Worm (Caenorhabditis elegans) whole organism, young adult: ENCODE measurements around the gene srb-11.

ENCODE experiments used
- B0019.2 ChIP-seq: fragments of 200-800 bp; sonication (Bioruptor generic); conservative IDR thresholded peaks from 2 replicates; pipeline ENCODE4 v1.3.6; 2022; ENCODE audit warnings: missing genetic modification reagents, missing genetic modification characterization, missing compliant biosample characterization
- B0035.1 ChIP-seq: sonication (generic microtip); optimal IDR thresholded peaks from 2 replicates; lab custom pipeline; 2016; ENCODE audit warnings: missing genetic modification characterization, mild to moderate bottlenecking, missing compliant biosample characterization, missing genotype, missing genetic modification reagents
- B0336.3 ChIP-seq: fragments of 200-800 bp; sonication (Bioruptor generic); IDR thresholded peaks from 2 replicates; pipeline ENCODE4 v1.3.6; 2022; ENCODE audit warnings: missing genetic modification characterization, missing compliant biosample characterization
- D2030.7 ChIP-seq: fragments of 200-800 bp; sonication (Bioruptor generic); IDR thresholded peaks from 2 replicates; pipeline ENCODE4 v1.3.6; 2022; ENCODE audit warnings: missing genetic modification reagents, missing genetic modification characterization, missing compliant biosample characterization
- F37B4.10 ChIP-seq: fragments of 200-800 bp; sonication (Bioruptor generic); IDR thresholded peaks from 2 replicates; pipeline ENCODE4 v1.3.6; 2022; ENCODE audit warnings: missing genetic modification characterization, missing compliant biosample characterization
- F57A8.1 ChIP-seq: fragments of 200-800 bp; sonication (Bioruptor generic); optimal IDR thresholded peaks from 2 replicates; lab custom pipeline; 2018; ENCODE audit warnings: mild to moderate bottlenecking, missing genetic modification characterization, moderate library complexity, missing compliant biosample characterization
- K11D2.4 ChIP-seq: fragments of 200-800 bp; sonication (Bioruptor generic); IDR thresholded peaks from 2 replicates; pipeline ENCODE4 v1.3.6; 2022; ENCODE audit warnings: missing genetic modification reagents, missing genetic modification characterization, missing compliant biosample characterization
- T07F8.4 ChIP-seq: sonication (generic microtip); optimal IDR thresholded peaks from 2 replicates; lab custom pipeline; 2016; ENCODE audit warnings: mild to moderate bottlenecking, missing genetic modification characterization, moderate library complexity, missing compliant biosample characterization
- T26A5.8 ChIP-seq: sonication (generic microtip); optimal IDR thresholded peaks from 2 replicates; lab custom pipeline; 2016; ENCODE audit warnings: missing genetic modification characterization, missing compliant biosample characterization
- Y53F4B.3 ChIP-seq: fragments of 200-800 bp; sonication (Bioruptor generic); IDR thresholded peaks from 2 replicates; pipeline ENCODE4 v1.3.6; 2022; ENCODE audit warnings: missing genetic modification reagents, missing genetic modification characterization, missing compliant biosample characterization
- Y53G8AR.9 ChIP-seq: fragments of 200-800 bp; sonication (Bioruptor generic); conservative IDR thresholded peaks from 2 replicates; pipeline ENCODE4 v1.3.6; 2022; ENCODE audit warnings: missing genetic modification reagents, missing genetic modification characterization, missing compliant biosample characterization
- Y67H2A.10 ChIP-seq: fragments of 200-800 bp; sonication (Bioruptor generic); conservative IDR thresholded peaks from 2 replicates; pipeline ENCODE4 v1.3.6; 2022; ENCODE audit warnings: missing genetic modification reagents, missing genetic modification characterization, missing compliant biosample characterization
- ZK185.1 ChIP-seq: sonication (generic microtip); optimal IDR thresholded peaks from 2 replicates; lab custom pipeline; 2016; ENCODE audit warnings: mild to moderate bottlenecking, missing genetic modification characterization, missing compliant biosample characterization; ENCODE audit not compliant: poor library complexity, severe bottlenecking
- akir-1 ChIP-seq: fragments of 200-800 bp; sonication (Bioruptor generic); optimal IDR thresholded peaks from 2 replicates; lab custom pipeline; 2018; ENCODE audit warnings: mild to moderate bottlenecking, missing genetic modification characterization, moderate library complexity, missing compliant biosample characterization
- atf-7 ChIP-seq: sonication (generic microtip); optimal IDR thresholded peaks from 2 replicates; lab custom pipeline; 2017; ENCODE audit warnings: mild to moderate bottlenecking, missing genetic modification characterization, missing compliant biosample characterization
- attf-3 ChIP-seq: fragments of 200-800 bp; sonication (Bioruptor generic); conservative IDR thresholded peaks from 2 replicates; pipeline ENCODE4 v1.3.6; 2022; ENCODE audit warnings: missing genetic modification reagents, missing genetic modification characterization, missing compliant biosample characterization
- cebp-1 ChIP-seq, 2 experiments: fragments of 200-800 bp in 1 of 2; sonication (Bioruptor generic) in 1 of 2; sonication (generic microtip) in 1 of 2; IDR thresholded peaks in 1 of 2; optimal IDR thresholded peaks in 1 of 2; 2 replicates each; pipeline versions ENCODE4 v1.3.6 to Lab custom; 2017 to 2022; ENCODE audit warnings: missing compliant biosample characterization in 2 of 2, missing genetic modification characterization in 2 of 2, mild to moderate bottlenecking in 1 of 2, missing genetic modification reagents in 1 of 2, moderate library complexity in 1 of 2
- ceh-40 ChIP-seq: fragments of 200-800 bp; sonication (Bioruptor generic); IDR thresholded peaks from 2 replicates; pipeline ENCODE4 v1.3.6; 2022; ENCODE audit warnings: missing genetic modification characterization, missing compliant biosample characterization
- ceh-58 ChIP-seq: fragments of 200-800 bp; sonication (Bioruptor generic); IDR thresholded peaks from 2 replicates; pipeline ENCODE4 v1.3.6; 2022; ENCODE audit warnings: missing genetic modification characterization, missing compliant biosample characterization
- ceh-79 ChIP-seq: sonication (generic microtip); optimal IDR thresholded peaks from 2 replicates; lab custom pipeline; 2017; ENCODE audit warnings: mild to moderate bottlenecking, missing genetic modification characterization, missing compliant biosample characterization
- ceh-91 ChIP-seq: fragments of 200-800 bp; sonication (Bioruptor generic); IDR thresholded peaks from 2 replicates; pipeline ENCODE4 v1.3.6; 2022; ENCODE audit warnings: missing genetic modification reagents, missing genetic modification characterization, missing compliant biosample characterization
- egl-18 ChIP-seq: fragments of 200-800 bp; sonication (Bioruptor generic); IDR thresholded peaks from 2 replicates; pipeline ENCODE4 v1.3.6; 2022; ENCODE audit warnings: missing genetic modification reagents, missing genetic modification characterization, missing compliant biosample characterization
- ets-4 ChIP-seq: fragments of 200-800 bp; sonication (Bioruptor generic); optimal IDR thresholded peaks from 2 replicates; lab custom pipeline; 2018; ENCODE audit warnings: mild to moderate bottlenecking, missing genetic modification characterization, missing compliant biosample characterization
- hmg-1.2 ChIP-seq: fragments of 200-800 bp; sonication (Bioruptor generic); IDR thresholded peaks from 2 replicates; pipeline ENCODE4 v1.3.6; 2022; ENCODE audit warnings: missing genetic modification reagents, missing genetic modification characterization, missing compliant biosample characterization
- hrde-1 ChIP-seq: sonication (generic microtip); optimal IDR thresholded peaks from 2 replicates; lab custom pipeline; 2016; ENCODE audit warnings: missing genetic modification characterization, mild to moderate bottlenecking, missing compliant biosample characterization, moderate library complexity, missing genotype, missing genetic modification reagents, borderline replicate concordance
- lag-1 ChIP-seq: fragments of 200-800 bp; sonication (Bioruptor generic); IDR thresholded peaks from 2 replicates; pipeline ENCODE4 v1.3.6; 2022; ENCODE audit warnings: missing genetic modification reagents, missing genetic modification characterization, missing compliant biosample characterization
- let-607 ChIP-seq, 2 experiments: fragments of 200-800 bp in 1 of 2; sonication (Bioruptor generic) in 1 of 2; sonication (generic microtip) in 1 of 2; optimal IDR thresholded peaks; 2 replicates each; lab custom pipeline; 2016 to 2018; ENCODE audit warnings: mild to moderate bottlenecking in 2 of 2, missing compliant biosample characterization in 2 of 2, missing genetic modification characterization in 2 of 2, moderate library complexity in 2 of 2, missing genotype in 1 of 2
- lir-1 ChIP-seq: fragments of 200-800 bp; sonication (Bioruptor generic); conservative IDR thresholded peaks from 2 replicates; pipeline ENCODE4 v1.3.6; 2022; ENCODE audit warnings: missing genetic modification reagents, missing genetic modification characterization, missing compliant biosample characterization
- lsl-1 ChIP-seq: fragments of 200-800 bp; sonication (Bioruptor generic); optimal IDR thresholded peaks from 2 replicates; lab custom pipeline; 2018; ENCODE audit warnings: mild to moderate bottlenecking, missing genetic modification characterization, moderate library complexity, missing compliant biosample characterization
- lsy-27 ChIP-seq: sonication (generic microtip); optimal IDR thresholded peaks from 2 replicates; lab custom pipeline; 2017; ENCODE audit warnings: missing genetic modification characterization, mild to moderate bottlenecking, missing compliant biosample characterization, antibody characterized with exemption, missing genotype, borderline replicate concordance; ENCODE audit not compliant: insufficient read depth
- madf-3 ChIP-seq: fragments of 200-800 bp; sonication (Bioruptor generic); IDR thresholded peaks from 2 replicates; pipeline ENCODE4 v1.3.6; 2022; ENCODE audit warnings: missing genetic modification reagents, missing genetic modification characterization, missing compliant biosample characterization
- madf-6 ChIP-seq: fragments of 200-800 bp; sonication (Bioruptor generic); IDR thresholded peaks from 2 replicates; pipeline ENCODE4 v1.3.6; 2022; ENCODE audit warnings: missing genetic modification reagents, missing genetic modification characterization, missing compliant biosample characterization
- madf-8 ChIP-seq: fragments of 200-800 bp; sonication (Bioruptor generic); conservative IDR thresholded peaks from 2 replicates; pipeline ENCODE4 v1.3.6; 2022; ENCODE audit warnings: missing genetic modification reagents, missing genetic modification characterization, missing compliant biosample characterization
- mcd-1 ChIP-seq: fragments of 200-800 bp; sonication (Bioruptor generic); IDR thresholded peaks from 2 replicates; pipeline ENCODE4 v1.3.6; 2022; ENCODE audit warnings: missing genetic modification reagents, missing genetic modification characterization, missing compliant biosample characterization
- mel-28 ChIP-seq: sonication (generic microtip); optimal IDR thresholded peaks from 2 replicates; lab custom pipeline; 2016; ENCODE audit warnings: borderline replicate concordance, mild to moderate bottlenecking, missing genetic modification characterization, missing compliant biosample characterization
- mxl-1 ChIP-seq: sonication (generic microtip); optimal IDR thresholded peaks from 2 replicates; lab custom pipeline; 2016; ENCODE audit warnings: missing genetic modification characterization, missing compliant biosample characterization
- nhr-80 ChIP-seq: sonication (generic microtip); optimal IDR thresholded peaks from 2 replicates; lab custom pipeline; 2016; ENCODE audit warnings: missing genetic modification characterization, missing compliant biosample characterization
- nhr-90 ChIP-seq: sonication (generic microtip); optimal IDR thresholded peaks from 2 replicates; lab custom pipeline; 2016; ENCODE audit warnings: missing genotype, mild to moderate bottlenecking, missing genetic modification characterization, missing compliant biosample characterization
- pha-4 ChIP-seq: fragments of 150-350 bp; sonication (generic microtip); optimal IDR thresholded peaks from 2 replicates; lab custom pipeline; 2014; ENCODE audit warnings: missing biosample characterization, missing genetic modification reagents, missing genetic modification characterization
- rec-8 ChIP-seq, 2 experiments: sonication (generic microtip); optimal IDR thresholded peaks; 2 replicates each; lab custom pipeline; 2016; ENCODE audit warnings: mild to moderate bottlenecking in 2 of 2, missing genetic modification characterization in 2 of 2, missing genetic modification reagents in 2 of 2, missing genotype in 2 of 2, missing biosample characterization in 1 of 2, missing compliant biosample characterization in 1 of 2, moderate library complexity in 1 of 2
- repo-1 ChIP-seq: sonication (generic microtip); optimal IDR thresholded peaks from 2 replicates; lab custom pipeline; 2017; ENCODE audit warnings: mild to moderate bottlenecking, missing genetic modification characterization, missing compliant biosample characterization
- rpc-1 ChIP-seq, 2 experiments: fragments of 150-350 bp in 1 of 2; sonication (generic microtip) in 1 of 2; optimal IDR thresholded peaks; 2 replicates each; lab custom pipeline; 2014 to 2018; ENCODE audit warnings: missing biosample characterization in 1 of 2, missing genetic modification characterization in 1 of 2, missing genetic modification reagents in 1 of 2, missing genotype in 1 of 2
- sea-2 ChIP-seq: fragments of 200-800 bp; sonication (Bioruptor generic); IDR thresholded peaks from 2 replicates; pipeline ENCODE4 v1.3.6; 2022; ENCODE audit warnings: missing genetic modification characterization, missing compliant biosample characterization
- snpc-3.4 ChIP-seq: sonication (generic microtip); optimal IDR thresholded peaks from 2 replicates; lab custom pipeline; 2017; ENCODE audit warnings: missing genetic modification characterization, mild to moderate bottlenecking, missing compliant biosample characterization, antibody characterized with exemption, moderate library complexity, missing genotype, missing genetic modification reagents
- unc-62 ChIP-seq: fragments of 150-350 bp; optimal IDR thresholded peaks from 2 replicates; lab custom pipeline; 2014; ENCODE audit warnings: missing biosample characterization, missing genetic modification reagents, missing genetic modification characterization
- xnd-1 ChIP-seq: sonication (generic microtip); optimal IDR thresholded peaks from 2 replicates; lab custom pipeline; 2016; ENCODE audit warnings: missing genotype, missing genetic modification reagents, missing genetic modification characterization, missing compliant biosample characterization
- ztf-28 ChIP-seq: fragments of 200-800 bp; sonication (Bioruptor generic); IDR thresholded peaks from 2 replicates; pipeline ENCODE4 v1.3.6; 2022; ENCODE audit warnings: missing genetic modification reagents, missing genetic modification characterization, missing compliant biosample characterization

The srb-11 gene

DNA sequence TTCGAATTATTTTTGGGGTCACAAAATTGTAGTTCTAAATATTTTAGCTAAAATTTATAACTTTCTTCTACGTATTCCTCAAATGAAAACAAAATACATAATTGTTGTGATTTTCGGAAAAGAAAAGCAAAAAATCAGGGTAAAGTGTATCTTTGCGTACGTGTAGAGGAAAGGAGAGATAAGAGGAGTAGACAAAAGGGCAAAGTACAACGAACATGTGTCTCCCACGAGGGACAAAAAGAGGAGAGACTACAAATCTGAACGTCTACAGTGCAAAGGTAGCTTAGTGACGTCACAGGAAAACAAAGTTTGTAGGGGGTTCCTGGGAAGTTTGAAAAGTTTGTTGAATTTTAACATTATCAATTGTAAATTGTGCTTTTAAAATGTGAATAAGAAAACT, 45.2 kb downstream of the srb-11 start (continued):
- TF ChIP-seq D2030.7 (GFP tag; lab: Robert Waterston, UW) (no peak), mxl-1 (tag; lab: Kevin White, UChicago) (peak; percentile 7), ZK185.1 (tag; lab: Kevin White, UChicago) (no peak), rec-8 (tag; optimal IDR thresholded peaks at IDR 0.05; lab: Kevin White, UChicago) (no peak), B0035.1 (tag; lab: Kevin White, UChicago) (no peak), attf-3 (no peak), hmg-1.2 (GFP tag; lab: Robert Waterston, UW) (0 out of 2 replicates have a peak, but pooled peaks have one; percentile 17), pha-4 (tag; lab: Kevin White, UChicago) (no peak), B0019.2 (GFP tag; lab: Robert Waterston, UW) (no peak), ceh-91 (no peak), madf-6 (no peak), lir-1 (GFP tag; lab: Robert Waterston, UW) (no peak), egl-18 (GFP tag; lab: Robert Waterston, UW) (no peak), ztf-28 (GFP tag; lab: Robert Waterston, UW) (no peak), Y53G8AR.9 (GFP tag; lab: Robert Waterston, UW) (0 out of 2 replicates have a peak, but pooled peaks have one; percentile 35), ets-4 (GFP tag; lab: Kevin White, UChicago) (no peak), akir-1 (GFP tag; lab: Kevin White, UChicago) (no peak), ceh-58 (GFP tag; lab: Robert Waterston, UW) (no peak), repo-1 (tag; lab: Kevin White, UChicago) (no peak), madf-8 (GFP tag; lab: Robert Waterston, UW) (no peak), snpc-3.4 (tag; lab: Kevin White, UChicago) (no peak), mcd-1 (peak; percentile 42), xnd-1 (tag; lab: Kevin White, UChicago) (no peak), Y67H2A.10 (GFP tag; lab: Robert Waterston, UW) (no peak), nhr-80 (peak; percentile 40), T26A5.8 (no peak), madf-3 (no peak), nhr-90 (tag; lab: Kevin White, UChicago) (no peak), lag-1 (GFP tag; lab: Robert Waterston, UW) (no peak), ceh-40 (no peak), lsy-27 (tag; lab: Kevin White, UChicago) (no peak), T07F8.4 (tag; lab: Kevin White, UChicago) (no peak), unc-62 (GFP tag; lab: Kevin White, UChicago) (no peak), F57A8.1 (GFP tag; lab: Kevin White, UChicago) (no peak), mel-28 (no peak), cebp-1 (GFP tag; IDR thresholded peaks at IDR 0.05; lab: Robert Waterston, UW) (no peak), cebp-1 (tag; optimal IDR thresholded peaks at IDR 0.05; lab: Kevin White, UChicago) (peak; percentile 58), sea-2 (no peak), rpc-1 (optimal IDR thresholded peaks at IDR 0.05; lab: Kevin White, UChicago) (no peak), rpc-1 (tag; optimal IDR thresholded peaks at IDR 0.05; lab: Kevin White, UChicago) (no peak), atf-7 (tag; lab: Kevin White, UChicago) (peak; percentile 64), Y53F4B.3 (GFP tag; lab: Robert Waterston, UW) (no peak), K11D2.4 (GFP tag; lab: Robert Waterston, UW) (no peak), B0336.3 (GFP tag; lab: Robert Waterston, UW) (peak; percentile 47; the same call in 1 of the 2 replicates), F37B4.10 (GFP tag; lab: Robert Waterston, UW) (no peak), ceh-79 (tag; lab: Kevin White, UChicago) (no peak), lsl-1 (GFP tag; lab: Kevin White, UChicago) (no peak), hrde-1 (tag; lab: Kevin White, UChicago) (no peak), let-607 (tag; optimal IDR thresholded peaks at IDR 0.05; lab: Kevin White, UChicago) (peak in 1 of 2 experiments; percentile 33)
